Worm (Caenorhabditis elegans) whole organism, L2 larva: Measurements from ENCODE around the gene F42A10.9.
A peak's percentile ranks its signal among the peaks of the same experiment; 100 is the strongest.

Experiments
- C34F6.9 ChIP-seq: fragments of 150-350 bp; optimal IDR thresholded peaks from 2 replicates; lab custom pipeline; 2014; ENCODE audit warnings: missing biosample characterization, missing genetic modification characterization
- F13H6.1 ChIP-seq: sonication (generic microtip); optimal IDR thresholded peaks from 2 replicates; lab custom pipeline; 2016; ENCODE audit warnings: missing genetic modification characterization, missing compliant biosample characterization
- R02D3.7 ChIP-seq: fragments of 150-350 bp; optimal IDR thresholded peaks from 2 replicates; lab custom pipeline; 2014; ENCODE audit warnings: missing biosample characterization, missing genetic modification characterization
- Y55F3AM.14 ChIP-seq: fragments of 200-800 bp; sonication (Bioruptor generic); optimal IDR thresholded peaks from 2 replicates; lab custom pipeline; 2018; ENCODE audit warnings: mild to moderate bottlenecking, missing genetic modification characterization, missing compliant biosample characterization
- ZK546.5 ChIP-seq: sonication (generic microtip); optimal IDR thresholded peaks from 2 replicates; lab custom pipeline; 2017; ENCODE audit warnings: missing biosample characterization, missing genetic modification characterization
- alr-1 ChIP-seq: fragments of 150-350 bp; optimal IDR thresholded peaks from 2 replicates; lab custom pipeline; 2014; ENCODE audit warnings: missing biosample characterization, missing genetic modification characterization
- aly-2 ChIP-seq: fragments of 150-350 bp; optimal IDR thresholded peaks from 2 replicates; lab custom pipeline; 2014; ENCODE audit warnings: missing biosample characterization, missing genetic modification characterization
- ama-1 ChIP-seq: fragments of 150-350 bp; optimal IDR thresholded peaks from 2 replicates; lab custom pipeline; 2018; ENCODE audit warnings: inconsistent platforms
- blmp-1 ChIP-seq: sonication (generic microtip); optimal IDR thresholded peaks from 2 replicates; lab custom pipeline; 2017; ENCODE audit warnings: missing genetic modification characterization, mild to moderate bottlenecking, missing compliant biosample characterization, antibody characterized with exemption, moderate library complexity; ENCODE audit not compliant: insufficient read depth
- ceh-16 ChIP-seq: fragments of 150-350 bp; optimal IDR thresholded peaks from 2 replicates; lab custom pipeline; 2014; ENCODE audit warnings: missing biosample characterization, missing genetic modification characterization
- ceh-82 ChIP-seq: fragments of 150-350 bp; optimal IDR thresholded peaks from 2 replicates; lab custom pipeline; 2014; ENCODE audit warnings: missing biosample characterization, missing genetic modification characterization
- crh-2 ChIP-seq: sonication (generic microtip); optimal IDR thresholded peaks from 2 replicates; lab custom pipeline; 2017; ENCODE audit warnings: missing biosample characterization, missing genetic modification characterization
- dmd-4 ChIP-seq: sonication (generic microtip); optimal IDR thresholded peaks from 2 replicates; lab custom pipeline; 2017; ENCODE audit warnings: missing biosample characterization, missing genetic modification characterization
- egl-27 ChIP-seq: sonication (generic microtip); optimal IDR thresholded peaks from 3 replicates; lab custom pipeline; 2017; ENCODE audit warnings: missing biosample characterization, missing genetic modification reagents, missing genetic modification characterization
- elt-1 ChIP-seq: fragments of 150-350 bp; optimal IDR thresholded peaks from 2 replicates; lab custom pipeline; 2014; ENCODE audit warnings: missing biosample characterization, missing genetic modification characterization
- elt-3 ChIP-seq: sonication (generic microtip); optimal IDR thresholded peaks from 2 replicates; lab custom pipeline; 2017; ENCODE audit warnings: missing biosample characterization, missing genetic modification characterization
- fos-1 ChIP-seq: fragments of 150-350 bp; optimal IDR thresholded peaks from 2 replicates; lab custom pipeline; 2014; ENCODE audit warnings: missing biosample characterization, missing genetic modification characterization
- gmeb-1 ChIP-seq: fragments of 150-350 bp; optimal IDR thresholded peaks from 2 replicates; lab custom pipeline; 2014; ENCODE audit warnings: missing biosample characterization, missing genetic modification characterization
- lin-11 ChIP-seq: fragments of 150-350 bp; sonication (generic microtip); optimal IDR thresholded peaks from 2 replicates; lab custom pipeline; 2014; ENCODE audit warnings: missing biosample characterization, missing genetic modification characterization, inconsistent platforms, mixed read lengths
- lin-13 ChIP-seq: fragments of 150-350 bp; optimal IDR thresholded peaks from 2 replicates; lab custom pipeline; 2014; ENCODE audit warnings: missing biosample characterization, missing genetic modification reagents, missing genetic modification characterization
- lin-39 ChIP-seq: fragments of 150-350 bp; optimal IDR thresholded peaks from 2 replicates; lab custom pipeline; 2014; ENCODE audit warnings: missing biosample characterization, missing genetic modification reagents, missing genetic modification characterization
- lsy-2 ChIP-seq, 2 experiments: fragments of 150-350 bp in 1 of 2; sonication (generic microtip) in 1 of 2; optimal IDR thresholded peaks; 2 replicates each; lab custom pipeline; 2014 to 2017; ENCODE audit warnings: missing biosample characterization in 2 of 2, missing genetic modification characterization in 2 of 2
- mdl-1 ChIP-seq, 2 experiments: fragments of 150-350 bp in 1 of 2; sonication (generic microtip) in 1 of 2; optimal IDR thresholded peaks; 2 replicates each; lab custom pipeline; 2017; ENCODE audit warnings: missing biosample characterization in 2 of 2, missing genetic modification characterization in 2 of 2
- nhr-10 ChIP-seq: sonication (generic microtip); optimal IDR thresholded peaks from 2 replicates; lab custom pipeline; 2017; ENCODE audit warnings: missing biosample characterization, missing genetic modification characterization
- nhr-11 ChIP-seq: fragments of 150-350 bp; optimal IDR thresholded peaks from 2 replicates; lab custom pipeline; 2014; ENCODE audit warnings: missing biosample characterization, missing genetic modification characterization
- nhr-12 ChIP-seq: fragments of 150-350 bp; optimal IDR thresholded peaks from 2 replicates; lab custom pipeline; 2014; ENCODE audit warnings: missing biosample characterization, missing genetic modification characterization
- nhr-129 ChIP-seq: fragments of 150-350 bp; optimal IDR thresholded peaks from 2 replicates; lab custom pipeline; 2014; ENCODE audit warnings: missing biosample characterization, missing genetic modification characterization
- nhr-21 ChIP-seq: fragments of 150-350 bp; optimal IDR thresholded peaks from 2 replicates; lab custom pipeline; 2014; ENCODE audit warnings: missing biosample characterization, missing genetic modification characterization
- nhr-23 ChIP-seq: fragments of 150-350 bp; optimal IDR thresholded peaks from 2 replicates; lab custom pipeline; 2014; ENCODE audit warnings: missing biosample characterization, missing genetic modification reagents, missing genetic modification characterization
- nhr-25 ChIP-seq: fragments of 150-350 bp; sonication (generic microtip); optimal IDR thresholded peaks from 3 replicates; lab custom pipeline; 2014; ENCODE audit warnings: missing biosample characterization, missing genetic modification characterization
- nhr-6 ChIP-seq: fragments of 150-350 bp; optimal IDR thresholded peaks from 2 replicates; lab custom pipeline; 2014; ENCODE audit warnings: missing biosample characterization, missing genetic modification characterization
- nhr-77 ChIP-seq: fragments of 150-350 bp; optimal IDR thresholded peaks from 2 replicates; lab custom pipeline; 2014; ENCODE audit warnings: missing biosample characterization, missing genetic modification characterization
- peb-1 ChIP-seq: fragments of 150-350 bp; optimal IDR thresholded peaks from 2 replicates; lab custom pipeline; 2014; ENCODE audit warnings: missing biosample characterization, missing genetic modification characterization
- sem-4 ChIP-seq: fragments of 150-350 bp; optimal IDR thresholded peaks from 2 replicates; lab custom pipeline; 2014; ENCODE audit warnings: missing biosample characterization, missing genetic modification reagents, missing genetic modification characterization
- skn-1 ChIP-seq: sonication (generic microtip); optimal IDR thresholded peaks from 2 replicates; lab custom pipeline; 2017; ENCODE audit warnings: missing biosample characterization, missing genetic modification characterization
- sma-3 ChIP-seq: sonication (generic microtip); optimal IDR thresholded peaks from 2 replicates; lab custom pipeline; 2016; ENCODE audit warnings: missing genetic modification reagents, missing genetic modification characterization, missing compliant biosample characterization
- sma-9 ChIP-seq, 2 experiments: fragments of 150-350 bp in 1 of 2; sonication (generic microtip) in 1 of 2; optimal IDR thresholded peaks; 2 replicates each; lab custom pipeline; 2014 to 2016; ENCODE audit warnings: missing genetic modification characterization in 2 of 2, mild to moderate bottlenecking in 1 of 2, missing biosample characterization in 1 of 2, missing compliant biosample characterization in 1 of 2, missing genetic modification reagents in 1 of 2, moderate library complexity in 1 of 2
- snpc-4 ChIP-seq: fragments of 150-350 bp; optimal IDR thresholded peaks from 2 replicates; lab custom pipeline; 2014; ENCODE audit warnings: missing biosample characterization, missing genetic modification characterization
- unc-55 ChIP-seq: fragments of 150-350 bp; sonication (generic microtip); optimal IDR thresholded peaks from 3 replicates; lab custom pipeline; 2014; ENCODE audit warnings: missing biosample characterization, missing genetic modification reagents, missing genetic modification characterization
- unc-62 ChIP-seq: fragments of 150-350 bp; optimal IDR thresholded peaks from 2 replicates; lab custom pipeline; 2014; ENCODE audit warnings: missing biosample characterization, missing genetic modification reagents, missing genetic modification characterization
- zag-1 ChIP-seq: fragments of 150-350 bp; optimal IDR thresholded peaks from 2 replicates; lab custom pipeline; 2014; ENCODE audit warnings: missing biosample characterization, missing genetic modification characterization
- ztf-11 ChIP-seq: sonication (generic microtip); optimal IDR thresholded peaks from 2 replicates; lab custom pipeline; 2017; ENCODE audit warnings: missing biosample characterization, missing genetic modification characterization

Gene F42A10.9

DNA sequence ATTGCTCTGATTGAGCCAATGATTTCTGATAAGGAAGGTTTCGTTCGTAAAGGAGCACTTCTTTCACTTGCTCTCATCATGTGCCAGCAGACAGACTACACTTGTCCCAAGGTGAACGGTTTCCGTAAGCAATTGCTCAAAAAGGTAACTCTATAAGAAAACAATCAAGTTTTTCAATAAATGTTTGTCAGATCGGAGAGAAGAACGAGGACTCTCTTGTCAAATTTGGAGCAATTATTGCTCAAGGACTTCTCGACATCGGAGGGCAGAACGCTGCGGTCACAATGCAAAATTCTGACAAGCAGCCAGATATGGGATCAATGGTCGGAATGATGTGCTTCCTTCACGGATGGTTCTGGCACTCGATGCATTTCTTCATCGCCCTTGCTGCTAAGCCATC, 37.0 kb downstream of the F42A10.9 start:
- TF ChIP-seq ceh-82 (tag; lab: Kevin White, UChicago) (no peak), C34F6.9 (tag; lab: Kevin White, UChicago) (no peak)

DNA sequence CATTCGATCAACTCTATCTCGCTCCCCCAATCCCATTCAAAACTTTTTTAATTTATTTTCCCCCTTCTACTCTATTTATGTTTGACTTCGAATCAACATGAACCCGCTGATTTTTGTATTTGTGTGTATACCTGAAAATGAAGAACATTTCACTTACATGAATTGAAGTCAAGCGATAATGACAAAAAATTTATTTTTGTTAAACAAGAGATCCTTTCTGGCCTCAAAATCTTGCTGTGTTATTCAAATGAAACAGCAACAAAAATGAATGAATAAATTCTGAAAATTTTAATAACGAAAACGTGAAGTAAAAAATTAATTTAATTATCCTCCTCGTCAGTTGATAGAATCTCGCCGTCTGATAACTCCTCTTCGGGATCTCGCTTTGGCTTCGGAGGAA, 38.1 kb downstream of the F42A10.9 start:
- TF ChIP-seq peb-1 = no peak

DNA sequence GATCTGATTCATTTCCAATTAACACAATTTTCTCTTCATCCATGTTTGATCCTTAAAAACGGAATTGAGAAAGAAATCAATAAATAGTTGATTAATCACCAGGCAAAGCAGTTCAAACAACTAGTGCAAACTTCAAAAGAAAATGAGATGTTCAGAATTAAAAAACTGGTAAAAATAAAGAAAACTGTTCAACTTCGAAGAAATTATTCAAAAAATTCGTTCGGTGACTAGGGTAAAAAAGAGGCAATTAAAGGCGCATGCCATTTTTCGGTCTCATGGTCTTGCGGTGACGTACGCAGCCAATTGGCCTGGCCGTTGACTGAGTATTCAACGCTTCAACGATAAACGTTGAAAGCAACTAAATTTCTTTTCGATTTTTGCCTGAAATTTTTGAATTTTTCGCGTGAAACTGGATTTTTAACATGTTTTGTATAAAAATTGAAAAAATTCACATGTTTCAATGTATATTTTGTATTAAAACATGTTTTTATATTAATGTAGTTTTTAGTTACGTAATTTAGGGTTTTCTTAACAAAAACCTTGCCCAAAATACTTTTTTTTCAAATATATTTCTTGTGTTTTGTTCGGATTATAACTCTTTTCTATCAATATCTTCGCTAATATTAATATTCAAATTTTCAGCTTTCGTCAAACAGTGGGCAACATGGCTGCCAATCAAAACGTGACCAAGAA, 41.9 kb downstream of the F42A10.9 start, which contains the start of the genes sna-3 and rps-3:
Gene sna-3, minus strand, starts transcription at position 51 of the 693 bp plus-strand sequence.
Gene rps-3, plus strand, starts transcription at position 643 of the 693 bp plus-strand sequence.
- peak; percentile 10 for TF ChIP-seq zag-1
- no peak for TF ChIP-seq R02D3.7 (tag; lab: Kevin White, UChicago)
- TF ChIP-seq lin-13 (GFP tag; lab: Kevin White, UChicago) = peak; percentile 81
- peak; percentile 90 for TF ChIP-seq crh-2
- no peak for TF ChIP-seq mdl-1 (tag; optimal IDR thresholded peaks at IDR 0.05; lab: Kevin White, UChicago)
- no peak for TF ChIP-seq dmd-4 (tag; lab: Kevin White, UChicago)
- no peak for TF ChIP-seq nhr-10
- TF ChIP-seq F13H6.1 (tag; lab: Kevin White, UChicago) = peak; percentile 64
- peak; percentile 64 for TF ChIP-seq nhr-21
- peak; percentile 78 for TF ChIP-seq gmeb-1 (tag; lab: Kevin White, UChicago)
- no peak for TF ChIP-seq Y55F3AM.14 (GFP tag; lab: Kevin White, UChicago)
- TF ChIP-seq unc-55 (GFP tag; lab: Kevin White, UChicago) = peak; percentile 93
- TF ChIP-seq sem-4 = no peak
- no peak for TF ChIP-seq elt-1 (tag; lab: Kevin White, UChicago)
- TF ChIP-seq blmp-1 (tag; lab: Kevin White, UChicago) = peak; percentile 8
- no peak for TF ChIP-seq elt-3 (tag; lab: Kevin White, UChicago)
- no peak for TF ChIP-seq nhr-77 (tag; lab: Kevin White, UChicago)
- peak; percentile 40 for TF ChIP-seq ZK546.5 (tag; lab: Kevin White, UChicago)
- TF ChIP-seq sma-3 = peak; percentile 52
- no peak for TF ChIP-seq alr-1 (tag; lab: Kevin White, UChicago)
- TF ChIP-seq ceh-16 (tag; lab: Kevin White, UChicago) = peak; percentile 52
- TF ChIP-seq nhr-129 (tag; lab: Kevin White, UChicago) = peak; percentile 91
- TF ChIP-seq nhr-11 (tag; lab: Kevin White, UChicago) = no peak
- peak; percentile 68 to 92 for TF ChIP-seq lsy-2 (tag; optimal IDR thresholded peaks at IDR 0.05; lab: Kevin White, UChicago)
- TF ChIP-seq lin-39 (tag; lab: Kevin White, UChicago) = no peak
- TF ChIP-seq C34F6.9 (tag; lab: Kevin White, UChicago) = peak; percentile 90
- peak; percentile 63 for TF ChIP-seq snpc-4 (tag; lab: Kevin White, UChicago)
- TF ChIP-seq lin-11 = peak; percentile 82
- peak; percentile 73 for TF ChIP-seq nhr-25 (tag; lab: Kevin White, UChicago)
- peak; percentile 70 for TF ChIP-seq fos-1 (tag; lab: Kevin White, UChicago)
- no peak for TF ChIP-seq nhr-12 (tag; lab: Kevin White, UChicago)
- peak; percentile 55 for TF ChIP-seq sma-9 (GFP tag; optimal IDR thresholded peaks at IDR 0.05; lab: Kevin White, UChicago)
- no peak for TF ChIP-seq sma-9 (tag; optimal IDR thresholded peaks at IDR 0.05; lab: Kevin White, UChicago)
- TF ChIP-seq skn-1 (tag; lab: Kevin White, UChicago) = no peak
- TF ChIP-seq ztf-11 = no peak
- TF ChIP-seq ceh-82 (tag; lab: Kevin White, UChicago) = no peak
- TF ChIP-seq aly-2 = no peak
- no peak for TF ChIP-seq peb-1
- no peak for TF ChIP-seq nhr-23
- peak; percentile 21 for TF ChIP-seq egl-27 (tag; lab: Kevin White, UChicago)
- no peak for TF ChIP-seq unc-62 (GFP tag; lab: Kevin White, UChicago)
- no peak for TF ChIP-seq nhr-6
- TF ChIP-seq ama-1 (lab: Kevin White, UChicago) = no peak
